Fruit fly (Drosophila melanogaster) whole organism, prepupa: Measurements from ENCODE around the gene Nt5b.

Experiments used
- Blimp-1 ChIP-seq: fragments of 200-800 bp; sonication (Bioruptor generic); optimal IDR thresholded peaks from 3 replicates; lab custom pipeline; 2017; ENCODE audit warnings: missing biosample characterization, missing genetic modification characterization, mild to moderate bottlenecking, moderate library complexity, missing genetic modification reagents
- CG10669 ChIP-seq: fragments of 200-800 bp; sonication (Bioruptor generic); optimal IDR thresholded peaks from 3 replicates; lab custom pipeline; 2018; ENCODE audit warnings: missing biosample characterization, mild to moderate bottlenecking, missing genetic modification characterization, moderate library complexity
- CG11762 ChIP-seq: fragments of 200-800 bp; sonication (Bioruptor generic); optimal IDR thresholded peaks from 3 replicates; lab custom pipeline; 2016; ENCODE audit warnings: missing biosample characterization, missing genetic modification characterization; ENCODE audit not compliant: insufficient read depth
- CG11902 ChIP-seq: fragments of 200-800 bp; sonication (Bioruptor generic); optimal IDR thresholded peaks from 3 replicates; lab custom pipeline; 2016; ENCODE audit warnings: missing biosample characterization, missing genetic modification characterization
- CG15336 ChIP-seq: fragments of 200-800 bp; sonication (Bioruptor generic); IDR thresholded peaks from 2 replicates; pipeline ENCODE4 v1.3.6; 2022; ENCODE audit warnings: missing biosample characterization, missing genetic modification characterization
- CG16779 ChIP-seq: fragments of 200-800 bp; sonication (Bioruptor generic); optimal IDR thresholded peaks from 3 replicates; lab custom pipeline; 2017; ENCODE audit warnings: missing biosample characterization, mild to moderate bottlenecking, missing genetic modification characterization
- CG3032 ChIP-seq: fragments of 200-800 bp; optimal IDR thresholded peaks from 2 replicates; lab custom pipeline; 2019; ENCODE audit warnings: missing biosample characterization, mild to moderate bottlenecking, missing genetic modification characterization, moderate library complexity
- CG31627 ChIP-seq: fragments of 200-800 bp; sonication (Bioruptor generic); optimal IDR thresholded peaks from 3 replicates; lab custom pipeline; 2016; ENCODE audit warnings: missing biosample characterization, missing genetic modification characterization
- CG32006 ChIP-seq: fragments of 200-800 bp; sonication (Bioruptor generic); optimal IDR thresholded peaks from 3 replicates; lab custom pipeline; 2017; ENCODE audit warnings: missing biosample characterization, mild to moderate bottlenecking, missing genetic modification characterization
- CG34406 ChIP-seq: fragments of 200-800 bp; sonication (Bioruptor generic); optimal IDR thresholded peaks from 3 replicates; lab custom pipeline; 2016; ENCODE audit warnings: missing biosample characterization, missing genetic modification characterization
- CG6276 ChIP-seq: fragments of 200-800 bp; sonication (Bioruptor generic); optimal IDR thresholded peaks from 2 replicates; lab custom pipeline; 2017; ENCODE audit warnings: missing biosample characterization, mild to moderate bottlenecking, missing genetic modification characterization
- CG6792 ChIP-seq: fragments of 200-800 bp; sonication (Bioruptor generic); optimal IDR thresholded peaks from 3 replicates; lab custom pipeline; 2016; ENCODE audit warnings: missing biosample characterization, missing genetic modification characterization
- CG6808 ChIP-seq: fragments of 200-800 bp; sonication (Bioruptor generic); optimal IDR thresholded peaks from 3 replicates; lab custom pipeline; 2017; ENCODE audit warnings: missing biosample characterization, missing genetic modification characterization, mild to moderate bottlenecking, moderate library complexity, missing genetic modification reagents
- CG6854 ChIP-seq: fragments of 200-800 bp; sonication (Bioruptor generic); optimal IDR thresholded peaks from 2 replicates; lab custom pipeline; 2017; ENCODE audit warnings: missing biosample characterization, mild to moderate bottlenecking, missing genetic modification characterization
- CG8119 ChIP-seq: fragments of 200-800 bp; sonication (Bioruptor generic); IDR thresholded peaks from 3 replicates; pipeline ENCODE4 v1.3.6; 2022; ENCODE audit warnings: missing biosample characterization, missing genetic modification characterization
- Eip75B ChIP-seq: fragments of 200-800 bp; sonication (Bioruptor generic); optimal IDR thresholded peaks from 3 replicates; lab custom pipeline; 2016; ENCODE audit warnings: missing biosample characterization, missing genetic modification characterization
- Eip78C ChIP-seq: fragments of 200-800 bp; sonication (Bioruptor generic); peaks from one replicate; lab custom pipeline; 2016; ENCODE audit warnings: missing biosample characterization, missing genetic modification characterization
- Ets21C ChIP-seq: fragments of 200-800 bp; sonication (Bioruptor generic); optimal IDR thresholded peaks from 3 replicates; lab custom pipeline; 2016; ENCODE audit warnings: missing biosample characterization, missing genetic modification characterization
- Hr39 ChIP-seq: fragments of 200-800 bp; sonication (Bioruptor generic); optimal IDR thresholded peaks from 2 replicates; lab custom pipeline; 2016; ENCODE audit warnings: missing biosample characterization, missing genetic modification characterization
- Lpt ChIP-seq: fragments of 200-800 bp; sonication (Bioruptor generic); optimal IDR thresholded peaks from 3 replicates; lab custom pipeline; 2016; ENCODE audit warnings: missing biosample characterization, missing genetic modification characterization
- OdsH ChIP-seq: fragments of 200-800 bp; sonication (Bioruptor generic); optimal IDR thresholded peaks from 3 replicates; lab custom pipeline; 2016; ENCODE audit warnings: missing biosample characterization, missing genetic modification characterization
- Smox ChIP-seq: fragments of 200-800 bp; sonication (Bioruptor generic); optimal IDR thresholded peaks from 3 replicates; lab custom pipeline; 2016; ENCODE audit warnings: missing biosample characterization, missing genetic modification characterization
- Sox102F ChIP-seq: fragments of 200-800 bp; sonication (Bioruptor generic); optimal IDR thresholded peaks from 2 replicates; lab custom pipeline; 2016; ENCODE audit warnings: missing biosample characterization, mild to moderate bottlenecking, missing genetic modification characterization
- Sox14 ChIP-seq: fragments of 200-800 bp; sonication (Bioruptor generic); optimal IDR thresholded peaks from 3 replicates; lab custom pipeline; 2016; ENCODE audit warnings: missing biosample characterization, missing genetic modification characterization
- Sox15 ChIP-seq: fragments of 200-800 bp; sonication (Bioruptor generic); optimal IDR thresholded peaks from 3 replicates; lab custom pipeline; 2016; ENCODE audit warnings: missing biosample characterization, missing genetic modification characterization
- cyc ChIP-seq: fragments of 200-800 bp; sonication (Bioruptor generic); optimal IDR thresholded peaks from 3 replicates; lab custom pipeline; 2016; ENCODE audit warnings: missing biosample characterization, missing genetic modification characterization
- eg ChIP-seq: fragments of 200-800 bp; sonication (Bioruptor generic); IDR thresholded peaks from 3 replicates; pipeline ENCODE4 v1.3.6; 2022; ENCODE audit warnings: missing biosample characterization, missing genetic modification characterization
- esn ChIP-seq: fragments of 200-800 bp; sonication (Bioruptor generic); optimal IDR thresholded peaks from 2 replicates; lab custom pipeline; 2016; ENCODE audit warnings: missing biosample characterization, mild to moderate bottlenecking, missing genetic modification characterization, moderate library complexity
- fd59A ChIP-seq: fragments of 200-800 bp; sonication (Bioruptor generic); optimal IDR thresholded peaks from 2 replicates; lab custom pipeline; 2017; ENCODE audit warnings: missing biosample characterization, mild to moderate bottlenecking, missing genetic modification characterization, missing genetic modification reagents
- fd85E ChIP-seq: fragments of 200-800 bp; sonication (Bioruptor generic); optimal IDR thresholded peaks from 3 replicates; lab custom pipeline; 2016; ENCODE audit warnings: missing biosample characterization, missing genetic modification characterization
- fkh ChIP-seq: fragments of 200-800 bp; sonication (Bioruptor generic); optimal IDR thresholded peaks from 3 replicates; lab custom pipeline; 2017; ENCODE audit warnings: missing biosample characterization, mild to moderate bottlenecking, missing genetic modification characterization, moderate library complexity
- lz ChIP-seq: fragments of 200-800 bp; sonication (Bioruptor generic); optimal IDR thresholded peaks from 3 replicates; lab custom pipeline; 2016; ENCODE audit warnings: missing biosample characterization, missing genetic modification characterization
- net ChIP-seq: fragments of 200-800 bp; sonication (Bioruptor generic); optimal IDR thresholded peaks from 3 replicates; lab custom pipeline; 2016; ENCODE audit warnings: missing biosample characterization, missing genetic modification characterization
- pdm3 ChIP-seq: fragments of 200-800 bp; sonication (Bioruptor generic); optimal IDR thresholded peaks from 3 replicates; lab custom pipeline; 2016; ENCODE audit warnings: missing biosample characterization, missing genetic modification characterization
- salr ChIP-seq, 2 experiments: fragments of 200-800 bp; sonication (Bioruptor generic); optimal IDR thresholded peaks; 3 replicates each; lab custom pipeline; 2016 to 2018; ENCODE audit warnings: missing biosample characterization in 2 of 2, missing genetic modification characterization in 2 of 2, mild to moderate bottlenecking in 1 of 2
- spab ChIP-seq: fragments of 200-800 bp; sonication (Bioruptor generic); optimal IDR thresholded peaks from 2 replicates; lab custom pipeline; 2017; ENCODE audit warnings: missing biosample characterization, mild to moderate bottlenecking, missing genetic modification characterization, missing genetic modification reagents

Gene Nt5b

DNA sequence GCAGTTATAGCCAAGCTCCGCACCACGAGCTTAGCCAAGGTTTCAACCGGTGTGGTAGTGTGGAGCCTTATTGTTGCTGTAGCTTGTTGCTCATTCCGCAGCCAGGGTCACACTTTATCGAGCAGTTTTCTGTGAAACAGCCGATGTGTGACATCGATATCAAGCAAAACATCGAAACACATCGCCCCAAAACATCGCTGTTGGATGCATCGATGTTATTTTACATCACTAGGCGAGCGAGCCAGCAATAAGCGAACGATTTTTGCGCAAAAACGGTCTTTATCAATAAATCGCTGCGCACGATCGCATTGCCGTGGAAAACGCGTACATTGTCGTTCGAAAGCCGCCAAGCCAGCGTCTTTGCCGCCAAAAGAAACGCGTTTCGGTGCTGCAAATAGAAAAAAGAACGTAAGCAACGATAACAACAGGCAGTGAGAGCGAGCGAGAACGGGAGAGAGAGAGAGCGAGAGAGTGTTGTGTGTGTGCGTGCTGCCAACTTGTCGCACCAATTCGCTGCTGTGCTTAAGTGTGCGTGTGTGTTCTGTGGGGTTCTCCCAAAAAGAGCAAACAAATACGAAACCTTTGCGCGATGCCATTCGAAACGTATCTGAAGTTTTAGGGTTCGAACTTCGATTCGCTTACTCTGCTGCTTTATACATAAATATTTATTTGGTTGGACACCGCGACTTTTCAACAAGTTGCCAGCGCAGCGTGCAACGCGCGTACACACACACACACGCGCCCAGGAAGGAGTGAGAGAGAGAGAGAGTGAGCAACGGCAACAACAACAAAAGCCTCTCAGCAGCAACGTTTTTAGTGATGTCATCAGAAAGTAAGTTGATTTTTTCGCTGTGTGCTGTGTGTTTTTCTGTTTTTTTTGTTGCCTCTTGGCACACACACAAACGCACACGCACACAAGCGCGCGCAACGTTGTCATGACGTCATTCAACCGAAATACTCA lies 38.9 kb downstream of the Nt5b start (continued):
- TF ChIP-seq CG11762 (GFP tag; lab: Kevin White, UChicago) = peak; percentile 19
- peak; percentile 67 for TF ChIP-seq Blimp-1 (GFP tag; lab: Kevin White, UChicago)
- TF ChIP-seq CG15336 = peak; percentile 84
- peak; percentile 86 for TF ChIP-seq fkh (GFP tag; lab: Kevin White, UChicago)
- TF ChIP-seq Sox14 (GFP tag; lab: Kevin White, UChicago) = peak; percentile 59
- TF ChIP-seq cyc (GFP tag; lab: Kevin White, UChicago) = peak; percentile 12
- TF ChIP-seq Sox15 (GFP tag; lab: Kevin White, UChicago) = no peak
- no peak for TF ChIP-seq pdm3
- peak; percentile 37 for TF ChIP-seq CG6792 (GFP tag; lab: Kevin White, UChicago)
- no peak for TF ChIP-seq CG11902 (GFP tag; lab: Kevin White, UChicago)
- peak; percentile 40 to 55 for TF ChIP-seq salr (GFP tag; optimal IDR thresholded peaks at IDR 0.05; lab: Kevin White, UChicago)
- TF ChIP-seq Eip78C (GFP tag; lab: Kevin White, UChicago) = peak; percentile 80
- TF ChIP-seq OdsH (GFP tag; lab: Kevin White, UChicago) = no peak
- TF ChIP-seq eg (GFP tag; lab: Robert Waterston, UW) = peak; percentile 91
- peak; percentile 93 for TF ChIP-seq CG6808 (GFP tag; lab: Kevin White, UChicago)
- no peak for TF ChIP-seq lz (GFP tag; lab: Kevin White, UChicago)
- no peak for TF ChIP-seq Eip75B (GFP tag; lab: Kevin White, UChicago)
- TF ChIP-seq CG34406 = peak; percentile 63
- no peak for TF ChIP-seq CG31627 (GFP tag; lab: Kevin White, UChicago)
- peak; percentile 82 for TF ChIP-seq spab (GFP tag; lab: Kevin White, UChicago)
- peak; percentile 56 for TF ChIP-seq esn
- TF ChIP-seq net (GFP tag; lab: Kevin White, UChicago) = peak; percentile 66
- TF ChIP-seq CG6276 (GFP tag; lab: Kevin White, UChicago) = peak; percentile 93
- TF ChIP-seq fd59A (GFP tag; lab: Kevin White, UChicago) = peak; percentile 51
- peak; percentile 85 for TF ChIP-seq CG8119 (GFP tag; lab: Robert Waterston, UW)
- TF ChIP-seq Hr39 (GFP tag; lab: Kevin White, UChicago) = peak; percentile 11
- no peak for TF ChIP-seq Smox
- TF ChIP-seq Ets21C = no peak
- no peak for TF ChIP-seq fd85E (GFP tag; lab: Kevin White, UChicago)
- TF ChIP-seq CG6854 = peak; percentile 84
- TF ChIP-seq CG10669 (GFP tag; lab: Kevin White, UChicago) = peak; percentile 72
- peak; percentile 91 for TF ChIP-seq CG16779 (tag; lab: Kevin White, UChicago)
- no peak for TF ChIP-seq CG32006
- TF ChIP-seq Lpt (GFP tag; lab: Kevin White, UChicago) = peak; percentile 78

DNA sequence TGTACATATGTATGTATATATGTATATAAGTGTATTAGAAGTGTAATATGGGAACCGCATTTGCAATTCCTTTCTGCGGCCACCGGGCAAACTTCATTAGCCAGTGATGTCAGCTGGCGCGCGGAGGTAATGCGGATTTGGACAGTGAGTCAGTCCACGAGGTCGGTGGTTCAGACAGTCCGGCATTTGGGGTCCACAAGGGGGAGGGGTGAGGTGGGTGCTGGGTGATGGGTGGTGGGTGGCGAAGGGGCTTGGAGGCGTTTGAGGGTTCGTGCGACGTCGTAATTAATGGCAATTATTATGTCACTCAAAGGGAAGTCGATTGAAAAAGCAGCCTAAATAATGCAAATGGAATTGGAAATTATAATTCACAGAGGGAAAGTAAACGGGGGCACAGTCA lies 40.2 kb downstream of the Nt5b start:
- TF ChIP-seq Smox = no peak
- TF ChIP-seq CG6276 (GFP tag; lab: Kevin White, UChicago) = no peak
- TF ChIP-seq CG10669 (GFP tag; lab: Kevin White, UChicago) = no peak
- TF ChIP-seq CG11762 (GFP tag; lab: Kevin White, UChicago) = no peak
- TF ChIP-seq cyc (GFP tag; lab: Kevin White, UChicago) = no peak
- TF ChIP-seq CG6792 (GFP tag; lab: Kevin White, UChicago) = no peak
- no peak for TF ChIP-seq Sox102F (GFP tag; lab: Kevin White, UChicago)
- no peak for TF ChIP-seq CG3032 (tag; lab: Kevin White, UChicago)
- no peak for TF ChIP-seq eg (GFP tag; lab: Robert Waterston, UW)
- no peak for TF ChIP-seq fkh (GFP tag; lab: Kevin White, UChicago)
- no peak for TF ChIP-seq Sox15 (GFP tag; lab: Kevin White, UChicago)
- no peak for TF ChIP-seq CG11902 (GFP tag; lab: Kevin White, UChicago)
- TF ChIP-seq Lpt (GFP tag; lab: Kevin White, UChicago) = no peak
